Worm (Caenorhabditis elegans) whole organism, late embryonic: ENCODE measurements around the gene adt-1.

Source experiments
- C08G9.2 ChIP-seq: sonication (generic microtip); optimal IDR thresholded peaks from 2 replicates; lab custom pipeline; 2016; ENCODE audit warnings: mild to moderate bottlenecking, missing genetic modification characterization, moderate library complexity, missing compliant biosample characterization
- C38D4.7 ChIP-seq: fragments of 200-800 bp; sonication (Bioruptor generic); optimal IDR thresholded peaks from 2 replicates; lab custom pipeline; 2018; ENCODE audit warnings: mild to moderate bottlenecking, missing genetic modification characterization, moderate library complexity, missing compliant biosample characterization
- F13H6.1 ChIP-seq: sonication (generic microtip); optimal IDR thresholded peaks from 2 replicates; lab custom pipeline; 2016; ENCODE audit warnings: missing genetic modification characterization, missing compliant biosample characterization
- K02D7.2 ChIP-seq: sonication (generic microtip); optimal IDR thresholded peaks from 2 replicates; lab custom pipeline; 2017; ENCODE audit warnings: mild to moderate bottlenecking, missing genetic modification characterization, missing compliant biosample characterization
- Y22D7AL.16 ChIP-seq: sonication (generic microtip); optimal IDR thresholded peaks from 2 replicates; lab custom pipeline; 2016; ENCODE audit warnings: missing genetic modification characterization, missing compliant biosample characterization
- ceh-14 ChIP-seq: sonication (generic microtip); optimal IDR thresholded peaks from 2 replicates; lab custom pipeline; 2016; ENCODE audit warnings: missing genotype, missing genetic modification characterization, missing compliant biosample characterization
- ceh-19 ChIP-seq: fragments of 200-800 bp; sonication (Bioruptor generic); optimal IDR thresholded peaks from 2 replicates; lab custom pipeline; 2018; ENCODE audit warnings: mild to moderate bottlenecking, missing genetic modification characterization, missing compliant biosample characterization
- ceh-22 ChIP-seq: sonication (generic microtip); optimal IDR thresholded peaks from 2 replicates; lab custom pipeline; 2017; ENCODE audit warnings: missing biosample characterization, missing genetic modification characterization
- ceh-30 ChIP-seq: fragments of 150-350 bp; optimal IDR thresholded peaks from 2 replicates; lab custom pipeline; 2014; ENCODE audit warnings: missing biosample characterization, missing genetic modification characterization
- ceh-31 ChIP-seq: sonication (generic microtip); optimal IDR thresholded peaks from 2 replicates; lab custom pipeline; 2016; ENCODE audit warnings: missing genetic modification characterization, missing compliant biosample characterization
- ceh-45 ChIP-seq: fragments of 200-800 bp; sonication (Bioruptor generic); IDR thresholded peaks from 2 replicates; pipeline ENCODE4 v1.3.6; 2022; ENCODE audit warnings: missing genetic modification reagents, missing genetic modification characterization, missing compliant biosample characterization
- ceh-9 ChIP-seq: sonication (generic microtip); optimal IDR thresholded peaks from 2 replicates; lab custom pipeline; 2016; ENCODE audit warnings: mild to moderate bottlenecking, missing genetic modification characterization, inconsistent platforms, missing compliant biosample characterization
- dve-1 ChIP-seq: sonication (generic microtip); optimal IDR thresholded peaks from 2 replicates; lab custom pipeline; 2017; ENCODE audit warnings: antibody characterized with exemption, mild to moderate bottlenecking, missing genetic modification characterization, missing compliant biosample characterization
- elt-2 ChIP-seq: sonication (generic microtip); optimal IDR thresholded peaks from 2 replicates; lab custom pipeline; 2016; ENCODE audit warnings: missing genetic modification reagents, missing genetic modification characterization, missing compliant biosample characterization
- elt-4 ChIP-seq: sonication (generic microtip); optimal IDR thresholded peaks from 2 replicates; lab custom pipeline; 2016; ENCODE audit warnings: missing genetic modification characterization, missing compliant biosample characterization
- ets-4 ChIP-seq: sonication (generic microtip); optimal IDR thresholded peaks from 2 replicates; lab custom pipeline; 2016; ENCODE audit warnings: missing genetic modification characterization, missing compliant biosample characterization
- eyg-1 ChIP-seq: sonication (generic microtip); optimal IDR thresholded peaks from 2 replicates; lab custom pipeline; 2016; ENCODE audit warnings: missing genotype, missing genetic modification characterization, missing compliant biosample characterization
- fkh-10 ChIP-seq: fragments of 150-350 bp; optimal IDR thresholded peaks from 2 replicates; lab custom pipeline; 2014; ENCODE audit warnings: missing biosample characterization, missing genetic modification reagents, missing genetic modification characterization
- fkh-6 ChIP-seq: sonication (generic microtip); optimal IDR thresholded peaks from 2 replicates; lab custom pipeline; 2016; ENCODE audit warnings: missing genetic modification characterization, missing compliant biosample characterization
- gmeb-2 ChIP-seq: sonication (generic microtip); optimal IDR thresholded peaks from 2 replicates; lab custom pipeline; 2016; ENCODE audit warnings: missing genetic modification characterization, inconsistent platforms, missing compliant biosample characterization
- hlh-13 ChIP-seq: fragments of 200-800 bp; sonication (Bioruptor generic); optimal IDR thresholded peaks from 2 replicates; lab custom pipeline; 2018; ENCODE audit warnings: mild to moderate bottlenecking, missing genetic modification characterization, missing compliant biosample characterization
- hlh-30 ChIP-seq: sonication (generic microtip); optimal IDR thresholded peaks from 2 replicates; lab custom pipeline; 2017; ENCODE audit warnings: antibody characterized with exemption, missing genetic modification characterization, missing compliant biosample characterization; ENCODE audit not compliant: insufficient read depth
- hlh-6 ChIP-seq: sonication (generic microtip); optimal IDR thresholded peaks from 2 replicates; lab custom pipeline; 2016; ENCODE audit warnings: missing genotype, missing genetic modification characterization, missing compliant biosample characterization
- hlh-8 ChIP-seq: sonication (generic microtip); optimal IDR thresholded peaks from 2 replicates; lab custom pipeline; 2016; ENCODE audit warnings: missing genotype, missing genetic modification characterization, missing compliant biosample characterization
- madf-2 ChIP-seq: sonication (generic microtip); optimal IDR thresholded peaks from 2 replicates; lab custom pipeline; 2017; ENCODE audit warnings: missing genetic modification characterization, missing compliant biosample characterization
- mec-3 ChIP-seq: sonication (generic microtip); optimal IDR thresholded peaks from 2 replicates; lab custom pipeline; 2016; ENCODE audit warnings: borderline replicate concordance, missing genetic modification characterization, missing compliant biosample characterization
- nfya-1 ChIP-seq: sonication (generic microtip); optimal IDR thresholded peaks from 2 replicates; lab custom pipeline; 2017; ENCODE audit warnings: missing genetic modification characterization, mild to moderate bottlenecking, missing compliant biosample characterization, antibody characterized with exemption, moderate library complexity
- nhr-11 ChIP-seq: fragments of 150-350 bp; optimal IDR thresholded peaks from 2 replicates; lab custom pipeline; 2014; ENCODE audit warnings: missing biosample characterization, missing genetic modification characterization
- nhr-232 ChIP-seq: sonication (generic microtip); optimal IDR thresholded peaks from 2 replicates; lab custom pipeline; 2016; ENCODE audit warnings: missing genetic modification characterization, missing compliant biosample characterization
- npax-4 ChIP-seq: sonication (generic microtip); optimal IDR thresholded peaks from 2 replicates; lab custom pipeline; 2016; ENCODE audit warnings: missing genetic modification characterization, missing compliant biosample characterization
- odd-2 ChIP-seq: sonication (generic microtip); optimal IDR thresholded peaks from 2 replicates; lab custom pipeline; 2017; ENCODE audit warnings: antibody characterized with exemption, mild to moderate bottlenecking, missing genetic modification characterization, missing compliant biosample characterization
- pag-3 ChIP-seq: sonication (generic microtip); optimal IDR thresholded peaks from 2 replicates; lab custom pipeline; 2016; ENCODE audit warnings: missing compliant biosample characterization, missing genetic modification characterization, borderline replicate concordance
- pax-1 ChIP-seq: fragments of 150-350 bp; optimal IDR thresholded peaks from 2 replicates; lab custom pipeline; 2014; ENCODE audit warnings: missing biosample characterization, missing genetic modification characterization
- pros-1 ChIP-seq: fragments of 150-350 bp; optimal IDR thresholded peaks from 2 replicates; lab custom pipeline; 2014; ENCODE audit warnings: missing biosample characterization, missing genetic modification reagents, missing genetic modification characterization
- rnt-1 ChIP-seq: sonication (generic microtip); optimal IDR thresholded peaks from 2 replicates; lab custom pipeline; 2016; ENCODE audit warnings: missing genetic modification characterization, missing compliant biosample characterization
- sox-2 ChIP-seq: fragments of 200-800 bp; sonication (Bioruptor generic); IDR thresholded peaks from 2 replicates; pipeline ENCODE4 v1.3.6; 2022; ENCODE audit warnings: missing genetic modification reagents, missing genetic modification characterization, missing compliant biosample characterization
- sox-4 ChIP-seq: sonication (generic microtip); optimal IDR thresholded peaks from 2 replicates; lab custom pipeline; 2017; ENCODE audit warnings: mild to moderate bottlenecking, missing genetic modification characterization, inconsistent platforms, missing compliant biosample characterization
- tbx-7 ChIP-seq: sonication (generic microtip); optimal IDR thresholded peaks from 2 replicates; lab custom pipeline; 2016; ENCODE audit warnings: missing genotype, missing genetic modification characterization, missing compliant biosample characterization
- unc-3 ChIP-seq, 2 experiments: fragments of 200-800 bp in 1 of 2; sonication (Bioruptor generic) in 1 of 2; sonication (generic microtip) in 1 of 2; conservative IDR thresholded peaks in 1 of 2; optimal IDR thresholded peaks in 1 of 2; 2 replicates each; pipeline versions ENCODE4 v1.3.6 to Lab custom; 2016 to 2022; ENCODE audit warnings: missing compliant biosample characterization in 2 of 2, missing genetic modification characterization in 2 of 2, missing genetic modification reagents in 1 of 2
- unc-55 ChIP-seq: sonication (generic microtip); optimal IDR thresholded peaks from 2 replicates; lab custom pipeline; 2017; ENCODE audit warnings: missing biosample characterization, missing genetic modification reagents, missing genetic modification characterization
- unc-86 ChIP-seq: sonication (generic microtip); optimal IDR thresholded peaks from 2 replicates; lab custom pipeline; 2016; ENCODE audit warnings: missing genetic modification characterization, missing compliant biosample characterization
- ztf-16 ChIP-seq: sonication (generic microtip); optimal IDR thresholded peaks from 2 replicates; lab custom pipeline; 2017; ENCODE audit warnings: missing genetic modification characterization, missing compliant biosample characterization

adt-1 gene

ce11 chrX:12700456-12700855 lies 21.8 kb downstream of the adt-1 start, which contains the start of gene nhr-26:
Gene nhr-26 (minus strand): TSS chrX:12700465.
- TF ChIP-seq sox-4 (tag; lab: Kevin White, UChicago) (no peak), ztf-16 (no peak), dve-1 (tag; lab: Kevin White, UChicago) (no peak), ets-4 (no peak), eyg-1 (tag; lab: Kevin White, UChicago) (no peak)

- TF ChIP-seq unc-86 (tag; lab: Kevin White, UChicago) (no peak), pag-3 (no peak), ceh-31 (tag; lab: Kevin White, UChicago) (no peak), mec-3 (no peak), C08G9.2 (no peak), ceh-45 (GFP tag; lab: Robert Waterston, UW) (no peak), hlh-6 (tag; lab: Kevin White, UChicago) (no peak), ceh-9 (tag; lab: Kevin White, UChicago) (no peak), elt-4 (no peak), odd-2 (tag; lab: Kevin White, UChicago) (no peak)
Observed at ce11 chrX:12701963-12702362, 23.3 kb downstream of the adt-1 start, which contains the start of gene nhr-214. Gene nhr-214 (minus strand): TSS chrX:12702063.

- TF ChIP-seq C38D4.7 (GFP tag; lab: Kevin White, UChicago) (no peak), fkh-6 (no peak), tbx-7 (no peak), ceh-9 (tag; lab: Kevin White, UChicago) (no peak), nhr-11 (tag; lab: Kevin White, UChicago) (no peak), ztf-16 (no peak), gmeb-2 (no peak), sox-4 (tag; lab: Kevin White, UChicago) (no peak), madf-2 (tag; lab: Kevin White, UChicago) (no peak), pag-3 (no peak)
Observed at ce11 chrX:12702713-12703112, 24.1 kb downstream of the adt-1 start.

- TF ChIP-seq F13H6.1: no peak
- no peak for TF ChIP-seq ceh-14 (tag; lab: Kevin White, UChicago)
- no peak for TF ChIP-seq tbx-7
- no peak for TF ChIP-seq unc-55
- no peak for TF ChIP-seq Y22D7AL.16 (tag; lab: Kevin White, UChicago)
- no peak for TF ChIP-seq hlh-30 (tag; lab: Kevin White, UChicago)
- no peak for TF ChIP-seq nfya-1 (tag; lab: Kevin White, UChicago)
- TF ChIP-seq gmeb-2: no peak
- TF ChIP-seq npax-4 (tag; lab: Kevin White, UChicago): no peak
- no peak for TF ChIP-seq ceh-22 (tag; lab: Kevin White, UChicago)
- TF ChIP-seq odd-2 (tag; lab: Kevin White, UChicago): no peak
Observed at ce11 chrX:12704721-12705120, 26.1 kb downstream of the adt-1 start, which contains the start of gene nhr-272. Gene nhr-272 (minus strand): TSS chrX:12704821.

ce11 chrX:12712353-12712752 lies 33.7 kb downstream of the adt-1 start, which contains the start of gene rgs-2:
Gene rgs-2 (plus strand): TSS chrX:12712653.
- TF ChIP-seq ets-4 (no peak), dve-1 (tag; lab: Kevin White, UChicago) (no peak), pax-1 (tag; lab: Kevin White, UChicago) (no peak), Y22D7AL.16 (tag; lab: Kevin White, UChicago) (no peak), ztf-16 (no peak), hlh-13 (GFP tag; lab: Kevin White, UChicago) (no peak), hlh-8 (tag; lab: Kevin White, UChicago) (no peak), pros-1 (tag; lab: Kevin White, UChicago) (no peak), unc-3 (GFP tag; conservative IDR thresholded peaks at IDR 0.05; lab: Robert Waterston, UW) (no peak), unc-3 (tag; optimal IDR thresholded peaks at IDR 0.05; lab: Kevin White, UChicago) (no peak), ceh-45 (GFP tag; lab: Robert Waterston, UW) (no peak), nhr-232 (tag; lab: Kevin White, UChicago) (no peak), K02D7.2 (tag; lab: Kevin White, UChicago) (no peak), unc-55 (no peak), ceh-19 (GFP tag; lab: Kevin White, UChicago) (no peak), sox-2 (GFP tag; lab: Robert Waterston, UW) (no peak), elt-2 (tag; lab: Kevin White, UChicago) (no peak), fkh-10 (GFP tag; lab: Kevin White, UChicago) (no peak), ceh-30 (tag; lab: Kevin White, UChicago) (no peak), F13H6.1 (no peak), rnt-1 (tag; lab: Kevin White, UChicago) (no peak)
